Fruit fly (Drosophila melanogaster) whole organism, embryonic: ENCODE data around the gene pall.
A peak's percentile ranks its signal among the peaks of the same experiment; 100 is the strongest.

Experiments
- Atf-2 ChIP-seq: fragments of 200-800 bp; sonication (Bioruptor generic); optimal IDR thresholded peaks from 2 replicates; lab custom pipeline; 2016; ENCODE audit warnings: missing biosample characterization, missing genetic modification characterization
- Bteb2 ChIP-seq: fragments of 200-800 bp; sonication (Bioruptor generic); optimal IDR thresholded peaks from 2 replicates; lab custom pipeline; 2016; ENCODE audit warnings: missing biosample characterization, missing genetic modification characterization
- CG11695 ChIP-seq: fragments of 200-800 bp; sonication (Bioruptor generic); IDR thresholded peaks from 3 replicates; pipeline ENCODE4 v1.3.6; 2022; ENCODE audit warnings: missing biosample characterization, missing genetic modification characterization
- CG12769 ChIP-seq: fragments of 200-800 bp; sonication (Bioruptor generic); optimal IDR thresholded peaks from 2 replicates; lab custom pipeline; 2019; ENCODE audit warnings: missing biosample characterization, mild to moderate bottlenecking, missing genetic modification characterization, moderate library complexity
- CG13775 ChIP-seq: fragments of 200-800 bp; sonication (Bioruptor generic); optimal IDR thresholded peaks from 3 replicates; lab custom pipeline; 2017; ENCODE audit warnings: missing biosample characterization, mild to moderate bottlenecking, missing genetic modification characterization
- CG15269 ChIP-seq: fragments of 200-800 bp; sonication (Bioruptor generic); optimal IDR thresholded peaks from 2 replicates; lab custom pipeline; 2018; ENCODE audit warnings: missing biosample characterization, mild to moderate bottlenecking, missing genetic modification characterization, moderate library complexity
- CG16779 ChIP-seq: fragments of 200-800 bp; sonication (Bioruptor generic); IDR thresholded peaks from 2 replicates; pipeline ENCODE4 v1.3.6; 2022; ENCODE audit warnings: missing biosample characterization, missing genetic modification characterization
- CG17328 ChIP-seq: fragments of 200-800 bp; sonication (Bioruptor generic); IDR thresholded peaks from 2 replicates; pipeline ENCODE4 v1.3.6; 2022; ENCODE audit warnings: missing biosample characterization, missing genetic modification characterization
- CG17912 ChIP-seq: fragments of 200-800 bp; sonication (Bioruptor generic); optimal IDR thresholded peaks from 2 replicates; lab custom pipeline; 2018; ENCODE audit warnings: missing biosample characterization, mild to moderate bottlenecking, missing genetic modification characterization
- CG3995 ChIP-seq: fragments of 200-800 bp; sonication (Bioruptor generic); optimal IDR thresholded peaks from 3 replicates; lab custom pipeline; 2016; ENCODE audit warnings: missing biosample characterization, missing genetic modification characterization
- CG5245 ChIP-seq: fragments of 200-800 bp; sonication (Bioruptor generic); optimal IDR thresholded peaks from 3 replicates; lab custom pipeline; 2016; ENCODE audit warnings: missing biosample characterization, missing genetic modification characterization
- CG6854 ChIP-seq: fragments of 200-800 bp; sonication (Bioruptor generic); optimal IDR thresholded peaks from 3 replicates; lab custom pipeline; 2017; ENCODE audit warnings: missing biosample characterization, mild to moderate bottlenecking, missing genetic modification characterization
- CG9797 ChIP-seq: fragments of 200-800 bp; sonication (Bioruptor generic); optimal IDR thresholded peaks from 3 replicates; lab custom pipeline; 2018; ENCODE audit warnings: missing biosample characterization, mild to moderate bottlenecking, missing genetic modification characterization
- Deaf1 ChIP-seq: fragments of 200-800 bp; optimal IDR thresholded peaks from 3 replicates; lab custom pipeline; 2019; ENCODE audit warnings: missing biosample characterization, mild to moderate bottlenecking, missing genetic modification characterization, moderate library complexity
- Dek ChIP-seq: fragments of 200-800 bp; sonication (Bioruptor generic); optimal IDR thresholded peaks from 3 replicates; lab custom pipeline; 2019; ENCODE audit warnings: missing biosample characterization, mild to moderate bottlenecking, missing genetic modification characterization, moderate library complexity
- Dfd ChIP-seq, 2 experiments: fragments of >200 bp; optimal IDR thresholded peaks; 2 replicates each; lab custom pipeline; 2017; ENCODE audit warnings: missing biosample characterization in 2 of 2, missing genetic modification characterization in 2 of 2
- Eip74EF ChIP-seq, 2 experiments: fragments of 200-800 bp in 1 of 2; fragments of >200 bp in 1 of 2; sonication (Bioruptor generic) in 1 of 2; optimal IDR thresholded peaks; 2 replicates each; lab custom pipeline; 2017 to 2019; ENCODE audit warnings: missing biosample characterization in 2 of 2, missing genetic modification characterization in 2 of 2, mild to moderate bottlenecking in 1 of 2, moderate library complexity in 1 of 2
- Fer2 ChIP-seq: fragments of 200-800 bp; sonication (Bioruptor generic); optimal IDR thresholded peaks from 2 replicates; lab custom pipeline; 2018; ENCODE audit warnings: missing biosample characterization, mild to moderate bottlenecking, missing genetic modification characterization, moderate library complexity
- H15 ChIP-seq: fragments of 200-800 bp; sonication (Bioruptor generic); IDR thresholded peaks from 3 replicates; pipeline ENCODE4 v1.3.6; 2022; ENCODE audit warnings: missing biosample characterization, missing genetic modification characterization
- Kr ChIP-seq: fragments of 200-800 bp; sonication (Bioruptor generic); optimal IDR thresholded peaks from 2 replicates; lab custom pipeline; 2017; ENCODE audit warnings: missing biosample characterization, mild to moderate bottlenecking, missing genetic modification characterization
- Neu2 ChIP-seq: fragments of 200-800 bp; sonication (Bioruptor generic); optimal IDR thresholded peaks from 3 replicates; lab custom pipeline; 2016; ENCODE audit warnings: missing biosample characterization, missing genetic modification characterization, borderline replicate concordance
- PHDP ChIP-seq: fragments of 200-800 bp; sonication (Bioruptor generic); optimal IDR thresholded peaks from 3 replicates; lab custom pipeline; 2018; ENCODE audit warnings: missing biosample characterization, mild to moderate bottlenecking, missing genetic modification characterization, moderate library complexity
- Rfx ChIP-seq: fragments of 200-800 bp; sonication (Bioruptor generic); IDR thresholded peaks from 2 replicates; pipeline ENCODE4 v1.3.6; 2022; ENCODE audit warnings: missing biosample characterization, missing genetic modification characterization
- Side ChIP-seq: fragments of 200-800 bp; sonication (Bioruptor generic); optimal IDR thresholded peaks from 2 replicates; lab custom pipeline; 2016; ENCODE audit warnings: missing biosample characterization, missing genetic modification characterization
- Spps ChIP-seq: fragments of 200-800 bp; sonication (Bioruptor generic); optimal IDR thresholded peaks from 2 replicates; lab custom pipeline; 2018; ENCODE audit warnings: missing biosample characterization, mild to moderate bottlenecking, missing genetic modification characterization
- al ChIP-seq: fragments of 200-800 bp; sonication (Bioruptor generic); IDR thresholded peaks from 2 replicates; pipeline ENCODE4 v1.3.6; 2022; ENCODE audit warnings: missing biosample characterization, missing genetic modification characterization
- ase ChIP-seq: fragments of 200-800 bp; sonication (Bioruptor generic); IDR thresholded peaks from 3 replicates; pipeline ENCODE4 v1.3.6; 2022; ENCODE audit warnings: missing biosample characterization, missing genetic modification characterization
- ash1 ChIP-seq: fragments of 200-800 bp; sonication (Bioruptor generic); optimal IDR thresholded peaks from 2 replicates; lab custom pipeline; 2018; ENCODE audit warnings: missing biosample characterization, mild to moderate bottlenecking, missing genetic modification characterization
- bbx ChIP-seq: fragments of 200-800 bp; sonication (Bioruptor generic); IDR thresholded peaks from 2 replicates; pipeline ENCODE4 v1.3.6; 2022; ENCODE audit warnings: missing biosample characterization, missing genetic modification characterization; ENCODE audit not compliant: partially characterized antibody
- br ChIP-seq: fragments of >200 bp; optimal IDR thresholded peaks from 2 replicates; lab custom pipeline; 2017
- chif ChIP-seq, 2 experiments: fragments of 200-800 bp; sonication (Bioruptor generic); optimal IDR thresholded peaks; 3 replicates each; lab custom pipeline; 2016; ENCODE audit warnings: missing biosample characterization in 2 of 2, missing genetic modification characterization in 2 of 2
- chinmo ChIP-seq: fragments of 200-800 bp; sonication (Bioruptor generic); IDR thresholded peaks from 4 replicates; pipeline ENCODE4 v1.3.6; 2022; ENCODE audit warnings: missing biosample characterization, missing genetic modification characterization; ENCODE audit not compliant: partially characterized antibody
- ci ChIP-seq: fragments of 200-800 bp; sonication (Bioruptor generic); IDR thresholded peaks from 3 replicates; pipeline ENCODE4 v1.3.6; 2022; ENCODE audit warnings: missing biosample characterization, missing genetic modification characterization
- da ChIP-seq: fragments of 200-800 bp; sonication (Bioruptor generic); optimal IDR thresholded peaks from 2 replicates; lab custom pipeline; 2016; ENCODE audit warnings: missing biosample characterization, missing genetic modification characterization
- en ChIP-seq: fragments of 200-800 bp; sonication (Bioruptor generic); optimal IDR thresholded peaks from 2 replicates; lab custom pipeline; 2016; ENCODE audit warnings: missing biosample characterization, missing genetic modification characterization
- exex ChIP-seq: fragments of 200-800 bp; sonication (Bioruptor generic); optimal IDR thresholded peaks from 4 replicates; lab custom pipeline; 2018; ENCODE audit warnings: missing biosample characterization, mild to moderate bottlenecking, missing genetic modification characterization, moderate library complexity
- fd102C ChIP-seq: fragments of 200-800 bp; sonication (Bioruptor generic); optimal IDR thresholded peaks from 2 replicates; lab custom pipeline; 2018; ENCODE audit warnings: missing biosample characterization, mild to moderate bottlenecking, missing genetic modification characterization, moderate library complexity
- fd96Cb ChIP-seq: fragments of 200-800 bp; sonication (Bioruptor generic); optimal IDR thresholded peaks from 2 replicates; lab custom pipeline; 2018; ENCODE audit warnings: missing biosample characterization, mild to moderate bottlenecking, missing genetic modification characterization, moderate library complexity
- gfzf ChIP-seq: fragments of 200-800 bp; sonication (Bioruptor generic); optimal IDR thresholded peaks from 2 replicates; lab custom pipeline; 2016; ENCODE audit warnings: missing biosample characterization, mild to moderate bottlenecking, missing genetic modification characterization, moderate library complexity
- jigr1 ChIP-seq: fragments of 200-800 bp; sonication (Bioruptor generic); IDR thresholded peaks from 3 replicates; pipeline ENCODE4 v1.3.6; 2022; ENCODE audit warnings: missing biosample characterization, missing genetic modification characterization
- ken ChIP-seq: fragments of 200-800 bp; sonication (Bioruptor generic); IDR thresholded peaks from 3 replicates; pipeline ENCODE4 v1.3.6; 2022; ENCODE audit warnings: missing biosample characterization, missing genetic modification characterization
- lab ChIP-seq: fragments of 200-800 bp; sonication (Bioruptor generic); optimal IDR thresholded peaks from 3 replicates; lab custom pipeline; 2017; ENCODE audit warnings: missing biosample characterization, missing genetic modification characterization, mild to moderate bottlenecking, moderate library complexity, missing genetic modification reagents
- lilli ChIP-seq: fragments of 200-800 bp; sonication (Bioruptor generic); optimal IDR thresholded peaks from 3 replicates; lab custom pipeline; 2016; ENCODE audit warnings: missing biosample characterization, missing genetic modification characterization
- onecut ChIP-seq: fragments of 200-800 bp; sonication (Bioruptor generic); IDR thresholded peaks from 2 replicates; pipeline ENCODE4 v1.3.6; 2022; ENCODE audit warnings: missing biosample characterization, missing genetic modification characterization
- pita ChIP-seq: fragments of 200-800 bp; sonication (Bioruptor generic); optimal IDR thresholded peaks from 2 replicates; lab custom pipeline; 2017; ENCODE audit warnings: missing biosample characterization, mild to moderate bottlenecking, missing genetic modification characterization
- pnt ChIP-seq: fragments of 200-800 bp; sonication (Bioruptor generic); optimal IDR thresholded peaks from 3 replicates; lab custom pipeline; 2016; ENCODE audit warnings: missing biosample characterization, missing genetic modification characterization
- slp2 ChIP-seq: fragments of 200-800 bp; sonication (Bioruptor generic); optimal IDR thresholded peaks from 2 replicates; lab custom pipeline; 2016; ENCODE audit warnings: missing biosample characterization, missing genetic modification characterization
- unpg ChIP-seq: fragments of 200-800 bp; sonication (Bioruptor generic); optimal IDR thresholded peaks from 3 replicates; lab custom pipeline; 2018; ENCODE audit warnings: missing biosample characterization, mild to moderate bottlenecking, missing genetic modification characterization, moderate library complexity
- vnd ChIP-seq: fragments of 200-800 bp; sonication (Bioruptor generic); IDR thresholded peaks from 3 replicates; pipeline ENCODE4 v1.3.6; 2022; ENCODE audit warnings: missing biosample characterization, missing genetic modification characterization; ENCODE audit not compliant: partially characterized antibody
- zf30C ChIP-seq: fragments of 200-800 bp; sonication (Bioruptor generic); optimal IDR thresholded peaks from 3 replicates; lab custom pipeline; 2018; ENCODE audit warnings: missing biosample characterization, mild to moderate bottlenecking, missing genetic modification characterization

The pall gene

DNA sequence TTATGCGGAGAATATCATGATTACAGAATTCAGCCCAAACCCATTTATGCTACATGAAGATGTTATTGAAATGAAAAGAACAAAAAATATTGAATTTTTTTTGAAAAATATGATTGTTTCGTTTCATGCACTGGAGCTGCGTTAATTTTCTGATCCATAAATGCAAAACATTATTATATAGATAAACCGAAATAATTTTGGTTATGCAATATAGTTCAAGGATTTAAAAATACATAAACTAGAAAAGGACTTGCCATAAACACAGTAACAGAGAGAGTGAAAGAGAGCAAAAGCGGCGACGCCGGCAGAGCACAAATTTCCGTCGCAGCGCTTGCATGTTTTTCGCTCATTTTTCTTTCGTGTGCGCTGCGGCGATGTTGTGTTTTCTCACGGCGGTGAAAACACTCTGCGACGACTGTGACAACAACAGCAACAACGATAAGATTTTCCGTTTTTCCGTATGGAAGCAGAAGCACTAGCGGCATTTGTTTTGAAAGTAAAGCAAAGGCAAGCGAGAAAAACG is 25.3 kb downstream of the pall start (continued):
- TF ChIP-seq ase = no peak
- TF ChIP-seq vnd (GFP tag; lab: Robert Waterston, UW) = no peak
- peak; percentile 78 for TF ChIP-seq Fer2 (tag; lab: Kevin White, UChicago)
- no peak for TF ChIP-seq Neu2
- peak; percentile 43; the same call in 1 of the 3 replicates for TF ChIP-seq ken (GFP tag; lab: Robert Waterston, UW)
- TF ChIP-seq gfzf (GFP tag; lab: Kevin White, UChicago) = no peak
- TF ChIP-seq Dfd (GFP tag; optimal IDR thresholded peaks at IDR 0.05; lab: Kevin White, UChicago) = no peak
- no peak for TF ChIP-seq da (GFP tag; lab: Kevin White, UChicago)
- peak; percentile 90 for TF ChIP-seq CG13775
- TF ChIP-seq H15 (GFP tag; lab: Robert Waterston, UW) = peak; percentile 58; the same call in 1 of the 3 replicates
- TF ChIP-seq Atf-2 (GFP tag; lab: Kevin White, UChicago) = peak; percentile 72
- TF ChIP-seq Side (GFP tag; lab: Kevin White, UChicago) = peak; percentile 78
- peak; percentile 72 for TF ChIP-seq bbx (GFP tag; lab: Robert Waterston, UW)
- TF ChIP-seq Dek (tag; lab: Kevin White, UChicago) = peak; percentile 89
- peak; percentile 81 for TF ChIP-seq lilli
- peak; percentile 84 for TF ChIP-seq CG11695 (GFP tag; lab: Robert Waterston, UW)
- TF ChIP-seq CG3995 = peak; percentile 48
- peak; percentile 74 for TF ChIP-seq Deaf1 (tag; lab: Kevin White, UChicago)
- TF ChIP-seq Rfx = peak; percentile 82
- TF ChIP-seq fd96Cb (tag; lab: Kevin White, UChicago) = peak; percentile 90
- TF ChIP-seq CG17328 (GFP tag; lab: Robert Waterston, UW) = peak; percentile 79
- peak; percentile 37 for TF ChIP-seq fd102C (GFP tag; lab: Kevin White, UChicago)
- TF ChIP-seq en (GFP tag; lab: Kevin White, UChicago) = peak; percentile 71
- no peak for TF ChIP-seq zf30C
- peak; percentile 52 for TF ChIP-seq CG12769 (tag; lab: Kevin White, UChicago)
- TF ChIP-seq jigr1 (GFP tag; lab: Robert Waterston, UW) = 0 out of 3 replicates have a peak, but pooled peaks have one; percentile 30
- peak in 1 of 2 experiments; percentile 92 for TF ChIP-seq Eip74EF (GFP tag; optimal IDR thresholded peaks at IDR 0.05; lab: Kevin White, UChicago)
- TF ChIP-seq ci (GFP tag; lab: Robert Waterston, UW) = peak; percentile 75
- TF ChIP-seq Spps (tag; lab: Kevin White, UChicago) = peak; percentile 91
- TF ChIP-seq lab (GFP tag; lab: Kevin White, UChicago) = peak; percentile 91
- TF ChIP-seq CG17912 (GFP tag; lab: Kevin White, UChicago) = no peak
- TF ChIP-seq chinmo (GFP tag; lab: Robert Waterston, UW) = no peak
- TF ChIP-seq ash1 (GFP tag; lab: Kevin White, UChicago) = peak; percentile 20
- peak; percentile 76 for TF ChIP-seq Bteb2
- TF ChIP-seq al (GFP tag; lab: Robert Waterston, UW) = peak; percentile 53; the same call in 1 of the 2 replicates
- TF ChIP-seq exex = peak; percentile 67
- TF ChIP-seq CG9797 (GFP tag; lab: Kevin White, UChicago) = peak; percentile 4
- TF ChIP-seq chif (GFP tag; optimal IDR thresholded peaks at IDR 0.05; lab: Kevin White, UChicago) = peak; percentile 60 to 76
- TF ChIP-seq Kr = no peak
- peak; percentile 48 for TF ChIP-seq CG5245 (GFP tag; lab: Kevin White, UChicago)
- peak; percentile 69 for TF ChIP-seq onecut (GFP tag; lab: Robert Waterston, UW)
- peak; percentile 64 for TF ChIP-seq pnt (GFP tag; lab: Kevin White, UChicago)
- TF ChIP-seq pita = no peak
- peak; percentile 90 for TF ChIP-seq CG15269
- no peak for TF ChIP-seq br (lab: Kevin White, UChicago)
- TF ChIP-seq unpg (GFP tag; lab: Kevin White, UChicago) = peak; percentile 95
- TF ChIP-seq CG16779 (GFP tag; lab: Robert Waterston, UW) = no peak
- peak; percentile 95 for TF ChIP-seq PHDP (tag; lab: Kevin White, UChicago)
- TF ChIP-seq CG6854 (GFP tag; lab: Kevin White, UChicago) = peak; percentile 92
- peak; percentile 77 for TF ChIP-seq slp2 (GFP tag; lab: Kevin White, UChicago)
